Fruit fly (Drosophila melanogaster) whole organism, pupa: Measurements from ENCODE around the gene CG8952.
A peak's percentile ranks its signal among the peaks of the same experiment; 100 is the strongest.

ENCODE experiments used
- CG10348 ChIP-seq: fragments of 200-800 bp; sonication (Bioruptor generic); IDR thresholded peaks from 2 replicates; pipeline ENCODE4 v1.3.6; 2022; ENCODE audit warnings: missing biosample characterization, missing genetic modification characterization
- CG12605 ChIP-seq: fragments of 200-800 bp; sonication (Bioruptor generic); IDR thresholded peaks from 2 replicates; pipeline ENCODE4 v1.3.6; 2022; ENCODE audit warnings: missing biosample characterization, missing genetic modification characterization
- CG13204 ChIP-seq: fragments of 200-800 bp; sonication (Bioruptor generic); optimal IDR thresholded peaks from 2 replicates; lab custom pipeline; 2018; ENCODE audit warnings: missing biosample characterization, mild to moderate bottlenecking, missing genetic modification characterization, moderate library complexity
- CG14655 ChIP-seq: fragments of 200-800 bp; sonication (Bioruptor generic); optimal IDR thresholded peaks from 3 replicates; lab custom pipeline; 2017; ENCODE audit warnings: mild to moderate bottlenecking, missing biosample characterization, missing genetic modification reagents, missing genetic modification characterization
- CG15710 ChIP-seq: fragments of 200-800 bp; sonication (Bioruptor generic); optimal IDR thresholded peaks from 2 replicates; lab custom pipeline; 2018; ENCODE audit warnings: missing biosample characterization, mild to moderate bottlenecking, missing genetic modification characterization, moderate library complexity
- CG17806 ChIP-seq: fragments of 200-800 bp; sonication (Bioruptor generic); optimal IDR thresholded peaks from 2 replicates; lab custom pipeline; 2018; ENCODE audit warnings: missing biosample characterization, mild to moderate bottlenecking, missing genetic modification characterization, moderate library complexity
- CG32121 ChIP-seq: fragments of 200-800 bp; sonication (Bioruptor generic); IDR thresholded peaks from 2 replicates; pipeline ENCODE4 v1.3.6; 2022; ENCODE audit warnings: missing biosample characterization, missing genetic modification characterization
- CG34367 ChIP-seq: fragments of 200-800 bp; sonication (Bioruptor generic); optimal IDR thresholded peaks from 2 replicates; lab custom pipeline; 2018; ENCODE audit warnings: missing biosample characterization, mild to moderate bottlenecking, missing genetic modification characterization
- CG4496 ChIP-seq: fragments of 200-800 bp; sonication (Bioruptor generic); IDR thresholded peaks from 3 replicates; pipeline ENCODE4 v1.3.6; 2022; ENCODE audit warnings: missing biosample characterization, missing genetic modification characterization
- CG8159 ChIP-seq: fragments of 200-800 bp; sonication (Bioruptor generic); optimal IDR thresholded peaks from 3 replicates; lab custom pipeline; 2018; ENCODE audit warnings: missing biosample characterization, mild to moderate bottlenecking, missing genetic modification characterization, moderate library complexity
- CG8301 ChIP-seq: fragments of 200-800 bp; sonication (Bioruptor generic); optimal IDR thresholded peaks from 2 replicates; lab custom pipeline; 2018; ENCODE audit warnings: missing biosample characterization, mild to moderate bottlenecking, missing genetic modification characterization
- CG9948 ChIP-seq: fragments of 200-800 bp; sonication (Bioruptor generic); optimal IDR thresholded peaks from 2 replicates; lab custom pipeline; 2018; ENCODE audit warnings: missing biosample characterization, mild to moderate bottlenecking, missing genetic modification characterization, moderate library complexity
- D1 ChIP-seq: fragments of 200-800 bp; sonication (Bioruptor generic); optimal IDR thresholded peaks from 2 replicates; lab custom pipeline; 2018; ENCODE audit warnings: missing biosample characterization, mild to moderate bottlenecking, missing genetic modification characterization, moderate library complexity
- EcR ChIP-seq: fragments of 200-800 bp; sonication (Bioruptor generic); optimal IDR thresholded peaks from 3 replicates; lab custom pipeline; 2019; ENCODE audit warnings: missing biosample characterization, missing genetic modification characterization, mild to moderate bottlenecking, moderate library complexity, missing genetic modification reagents
- Ets98B ChIP-seq: fragments of 200-800 bp; sonication (Bioruptor generic); IDR thresholded peaks from 2 replicates; pipeline ENCODE4 v1.3.6; 2022; ENCODE audit warnings: missing biosample characterization, missing genetic modification characterization
- Pif1A ChIP-seq: fragments of 200-800 bp; sonication (Bioruptor generic); optimal IDR thresholded peaks from 3 replicates; lab custom pipeline; 2016; ENCODE audit warnings: missing biosample characterization, missing genetic modification characterization
- Pif1B ChIP-seq: fragments of 200-800 bp; sonication (Bioruptor generic); optimal IDR thresholded peaks from 3 replicates; lab custom pipeline; 2016; ENCODE audit warnings: missing biosample characterization, missing genetic modification characterization
- Snoo ChIP-seq: fragments of 200-800 bp; sonication (Bioruptor generic); optimal IDR thresholded peaks from 3 replicates; lab custom pipeline; 2017; ENCODE audit warnings: missing biosample characterization, mild to moderate bottlenecking, missing genetic modification characterization, inconsistent platforms
- fd96Ca ChIP-seq: fragments of 200-800 bp; sonication (Bioruptor generic); IDR thresholded peaks from 3 replicates; pipeline ENCODE4 v1.3.6; 2022; ENCODE audit warnings: missing biosample characterization, missing genetic modification characterization
- gl ChIP-seq: fragments of 200-800 bp; sonication (Bioruptor generic); optimal IDR thresholded peaks from 2 replicates; lab custom pipeline; 2018; ENCODE audit warnings: missing biosample characterization, mild to moderate bottlenecking, missing genetic modification characterization
- rn ChIP-seq: fragments of 200-800 bp; sonication (Bioruptor generic); IDR thresholded peaks from 2 replicates; pipeline ENCODE4 v1.3.6; 2022; ENCODE audit warnings: missing biosample characterization, missing genetic modification characterization

CG8952 gene

dm6 chrX:15809255-15809654 is 43.0 kb upstream of the CG8952 start, which contains the start of gene CG8509:
TSS of gene CG8509 (plus strand) at chrX:15809555.
- no peak for TF ChIP-seq Snoo (tag; lab: Kevin White, UChicago)
- TF ChIP-seq D1, result no peak
- TF ChIP-seq CG9948, result no peak
- TF ChIP-seq CG12605 (GFP tag; lab: Robert Waterston, UW), result no peak
- TF ChIP-seq CG17806 (tag; lab: Kevin White, UChicago), result no peak

dm6 chrX:15807915-15808314 is 41.7 kb upstream of the CG8952 start:
- TF ChIP-seq CG13204, result no peak
- no peak for TF ChIP-seq D1
- no peak for TF ChIP-seq CG9948
- TF ChIP-seq CG32121 (GFP tag; lab: Robert Waterston, UW), result no peak
- TF ChIP-seq Snoo (tag; lab: Kevin White, UChicago), result no peak
- no peak for TF ChIP-seq gl
- TF ChIP-seq Pif1A (GFP tag; lab: Kevin White, UChicago), result no peak
- TF ChIP-seq fd96Ca (GFP tag; lab: Robert Waterston, UW), result no peak
- TF ChIP-seq CG17806 (tag; lab: Kevin White, UChicago), result no peak
- no peak for TF ChIP-seq Pif1B (GFP tag; lab: Kevin White, UChicago)
- TF ChIP-seq CG34367, result no peak

dm6 chrX:15805523-15805922 is 39.3 kb upstream of the CG8952 start:
- TF ChIP-seq CG4496 (GFP tag; lab: Robert Waterston, UW), result no peak
- TF ChIP-seq CG32121 (GFP tag; lab: Robert Waterston, UW), result no peak
- no peak for TF ChIP-seq CG8301
- TF ChIP-seq CG14655 (GFP tag; lab: Kevin White, UChicago), result no peak
- no peak for TF ChIP-seq CG9948
- no peak for TF ChIP-seq CG15710
- no peak for TF ChIP-seq Snoo (tag; lab: Kevin White, UChicago)
- no peak for TF ChIP-seq CG10348 (GFP tag; lab: Robert Waterston, UW)
- no peak for TF ChIP-seq Pif1A (GFP tag; lab: Kevin White, UChicago)
- no peak for TF ChIP-seq EcR
- TF ChIP-seq Pif1B (GFP tag; lab: Kevin White, UChicago), result no peak
- no peak for TF ChIP-seq Ets98B (GFP tag; lab: Robert Waterston, UW)
- TF ChIP-seq CG34367, result no peak
- no peak for TF ChIP-seq rn

dm6 chrX:15804790-15805189 is 38.5 kb upstream of the CG8952 start:
- no peak for TF ChIP-seq D1
- no peak for TF ChIP-seq Snoo (tag; lab: Kevin White, UChicago)
- TF ChIP-seq EcR, result no peak
- no peak for TF ChIP-seq gl
- no peak for TF ChIP-seq Pif1B (GFP tag; lab: Kevin White, UChicago)
- TF ChIP-seq CG15710, result peak; percentile 17
- peak; percentile 18 for TF ChIP-seq CG9948
- TF ChIP-seq CG4496 (GFP tag; lab: Robert Waterston, UW), result peak; percentile 65; the same call in 1 of the 3 replicates
- peak; percentile 38; the same call in 1 of the 2 replicates for TF ChIP-seq Ets98B (GFP tag; lab: Robert Waterston, UW)
- peak; percentile 48 for TF ChIP-seq CG14655 (GFP tag; lab: Kevin White, UChicago)
- TF ChIP-seq fd96Ca (GFP tag; lab: Robert Waterston, UW), result 0 out of 3 replicates have a peak, but pooled peaks have one; percentile 47
- 0 out of 2 replicates have a peak, but pooled peaks have one; percentile 18 for TF ChIP-seq CG12605 (GFP tag; lab: Robert Waterston, UW)
- TF ChIP-seq CG17806 (tag; lab: Kevin White, UChicago), result peak; percentile 22
- no peak for TF ChIP-seq CG34367
- TF ChIP-seq CG8159, result peak; percentile 26
- peak; percentile 3 for TF ChIP-seq Pif1A (GFP tag; lab: Kevin White, UChicago)
- no peak for TF ChIP-seq CG32121 (GFP tag; lab: Robert Waterston, UW)
- TF ChIP-seq CG13204, result no peak
- peak; percentile 18 for TF ChIP-seq CG8301

- TF ChIP-seq Ets98B (GFP tag; lab: Robert Waterston, UW) (peak; percentile 54; the same call in 1 of the 2 replicates), rn (no peak)
Measured at dm6 chrX:15803764-15804563, 37.7 kb upstream of the CG8952 start, which contains the start of the genes PGRP-LE and sd. TSS of gene PGRP-LE (minus strand) at chrX:15803880. TSS of gene sd (plus strand) at chrX:15804370.

- no peak for TF ChIP-seq Pif1A (GFP tag; lab: Kevin White, UChicago)
- no peak for TF ChIP-seq rn
- no peak for TF ChIP-seq Ets98B (GFP tag; lab: Robert Waterston, UW)
- TF ChIP-seq CG34367, result peak; percentile 0
- peak; percentile 3 for TF ChIP-seq CG15710
- no peak for TF ChIP-seq CG10348 (GFP tag; lab: Robert Waterston, UW)
- peak; percentile 22 for TF ChIP-seq CG17806 (tag; lab: Kevin White, UChicago)
- no peak for TF ChIP-seq gl
- 0 out of 3 replicates have a peak, but pooled peaks have one; percentile 32 for TF ChIP-seq CG4496 (GFP tag; lab: Robert Waterston, UW)
- TF ChIP-seq CG8159, result peak; percentile 22
- no peak for TF ChIP-seq Snoo (tag; lab: Kevin White, UChicago)
- no peak for TF ChIP-seq CG32121 (GFP tag; lab: Robert Waterston, UW)
- peak; percentile 21 for TF ChIP-seq CG9948
Measured at dm6 chrX:15802880-15803650, 36.8 kb upstream of the CG8952 start.
